Worm (Caenorhabditis elegans): Measurements from ENCODE around the gene C23F12.9.

The C23F12.9 gene

DNA sequence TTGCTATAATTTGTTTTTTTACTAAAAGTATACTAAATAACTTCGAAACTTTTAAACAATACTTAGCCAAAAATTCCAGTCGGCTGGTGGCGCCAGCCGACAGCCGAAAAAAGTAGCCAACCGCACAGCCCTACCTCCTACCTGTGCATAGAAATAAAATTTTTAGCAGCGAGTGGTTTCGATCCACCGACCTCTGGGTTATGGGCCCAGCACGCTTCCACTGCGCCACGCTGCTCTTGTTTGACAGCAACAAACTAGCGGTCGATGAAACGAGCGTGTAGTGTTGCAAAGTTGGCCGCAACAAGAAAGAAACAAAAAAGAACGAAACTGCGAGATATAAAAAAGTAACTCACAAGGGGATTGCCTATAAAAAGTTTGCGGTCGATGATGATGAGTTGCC is 20.9 kb upstream of the C23F12.9 start:
- TF ChIP-seq nhr-28 (tag; optimal IDR thresholded peaks at IDR 0.05) (no peak), nhr-25 (tag; optimal IDR thresholded peaks at IDR 0.05; ENCODE audit: borderline replicate concordance, insufficient read depth) (no peak), F10B5.3 (tag; optimal IDR thresholded peaks at IDR 0.05) (peak; percentile 17), egl-27 (tag; optimal IDR thresholded peaks at IDR 0.05) (no peak), unc-130 (GFP tag; optimal IDR thresholded peaks at IDR 0.05) (peak; percentile 6), snpc-1.2 (GFP tag; IDR thresholded peaks at IDR 0.05) (peak; percentile 88), aha-1 (tag) (no peak), Y75B8A.6 (GFP tag; IDR thresholded peaks at IDR 0.05) (peak; percentile 26; the same call in 1 of the 2 replicates), F44E2.7 (GFP tag; IDR thresholded peaks at IDR 0.05) (no peak), spr-3 (GFP tag; optimal IDR thresholded peaks at IDR 0.05) (peak; percentile 14), nhr-48 (tag; optimal IDR thresholded peaks at IDR 0.05) (peak; percentile 38), skn-1 (tag; optimal IDR thresholded peaks at IDR 0.05) (no peak), hmg-1.1 (GFP tag; IDR thresholded peaks at IDR 0.05) (peak; percentile 82), mdl-1 (tag; optimal IDR thresholded peaks at IDR 0.05) (no peak), lin-13 (GFP tag; optimal IDR thresholded peaks at IDR 0.05) (peak; percentile 1), nhr-41 (GFP tag; IDR thresholded peaks at IDR 0.05) (no peak), ceh-44 (GFP tag; IDR thresholded peaks at IDR 0.05) (peak; percentile 54; the same call in 1 of the 2 replicates), Y5F2A.4 (GFP tag; optimal IDR thresholded peaks at IDR 0.05) (no peak), daf-16 (GFP tag; optimal IDR thresholded peaks at IDR 0.05) (peak; percentile 65 to 68), daf-16 (tag; optimal IDR thresholded peaks at IDR 0.05) (peak; percentile 48), hlh-11 (tag; optimal IDR thresholded peaks at IDR 0.05) (peak; percentile 40), hlh-30 (tag; optimal IDR thresholded peaks at IDR 0.05; ENCODE audit: insufficient read depth) (no peak), rbr-2 (tag; optimal IDR thresholded peaks at IDR 0.05) (peak; percentile 70), zip-2 (tag; optimal IDR thresholded peaks at IDR 0.05) (no peak), T20F7.1 (GFP tag; optimal IDR thresholded peaks at IDR 0.05) (no peak), nhr-10 (tag; optimal IDR thresholded peaks at IDR 0.05) (no peak), nhr-102 (tag; optimal IDR thresholded peaks at IDR 0.05) (peak; percentile 67), unc-39 (tag; optimal IDR thresholded peaks at IDR 0.05) (no peak), cey-2 (tag; optimal IDR thresholded peaks at IDR 0.05; ENCODE audit: borderline replicate concordance, insufficient read depth) (no peak), fkh-10 (GFP tag; optimal IDR thresholded peaks at IDR 0.05) (no peak), nhr-11 (tag; optimal IDR thresholded peaks at IDR 0.05) (no peak), zip-11 (GFP tag; IDR thresholded peaks at IDR 0.05) (no peak), nhr-42 (GFP tag; IDR thresholded peaks at IDR 0.05) (peak; percentile 52; the same call in 1 of the 2 replicates), lin-15B (tag; optimal IDR thresholded peaks at IDR 0.05) (no peak), aly-2 (tag; optimal IDR thresholded peaks at IDR 0.05) (no peak), nhr-77 (tag; optimal IDR thresholded peaks at IDR 0.05) (no peak), F37D6.2 (tag; optimal IDR thresholded peaks at IDR 0.05) (peak; percentile 22), F26F4.8 (GFP tag; conservative IDR thresholded peaks at IDR 0.05) (peak; percentile 66; the same call in 1 of the 2 replicates), mxl-2 (GFP tag; conservative IDR thresholded peaks at IDR 0.05) (no peak), ceh-20 (GFP tag; IDR thresholded peaks at IDR 0.05) (0 out of 2 replicates have a peak, but pooled peaks have one; percentile 52), nhr-237 (tag; optimal IDR thresholded peaks at IDR 0.05) (no peak), nhr-76 (tag; optimal IDR thresholded peaks at IDR 0.05) (no peak), zag-1 (tag; optimal IDR thresholded peaks at IDR 0.05) (no peak), mdt-29 (GFP tag; IDR thresholded peaks at IDR 0.05) (no peak), saeg-2 (GFP tag; IDR thresholded peaks at IDR 0.05) (0 out of 2 replicates have a peak, but pooled peaks have one; percentile 46), nhr-6 (tag; optimal IDR thresholded peaks at IDR 0.05) (peak; percentile 33), pha-4 (GFP tag; IDR thresholded peaks at IDR 0.05) (peak; percentile 84), pha-4 (tag; optimal IDR thresholded peaks at IDR 0.05) (no peak), nhr-111 (GFP tag; optimal IDR thresholded peaks at IDR 0.05) (no peak), lin-29 (GFP tag; IDR thresholded peaks at IDR 0.05) (0 out of 2 replicates have a peak, but pooled peaks have one; percentile 32), dmd-6 (GFP tag; IDR thresholded peaks at IDR 0.05) (peak; percentile 48), lin-1 (GFP tag; IDR thresholded peaks at IDR 0.05) (peak; percentile 79)

All from whole organism, L4 larva.